Worm (Caenorhabditis elegans): Measurements from ENCODE around the gene ucr-2.3.

DNA sequence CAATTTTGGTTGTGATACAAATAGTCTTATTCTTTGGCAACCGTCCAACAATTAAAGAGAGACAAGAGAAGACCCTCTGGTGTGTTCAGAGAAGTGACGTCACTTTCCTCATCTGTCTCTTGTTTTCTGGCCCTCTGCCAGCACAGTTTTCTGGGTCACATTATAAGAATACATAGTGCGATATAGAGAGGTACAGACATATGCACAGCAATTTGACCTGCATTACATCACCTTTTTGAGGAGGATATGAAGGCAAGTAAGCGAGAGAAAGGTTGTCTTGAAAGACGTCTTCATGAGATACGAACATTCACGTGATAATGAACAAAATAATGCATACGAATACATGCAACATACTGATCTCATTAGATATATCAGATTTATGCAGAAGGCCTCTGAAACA lies 9.1 kb upstream of the ucr-2.3 start:
- no peak for TF ChIP-seq blmp-1 (tag; optimal IDR thresholded peaks at IDR 0.05)
- TF ChIP-seq efl-1 (optimal IDR thresholded peaks at IDR 0.05) = no peak
- no peak for TF ChIP-seq efl-1 (GFP tag; optimal IDR thresholded peaks at IDR 0.05 in 1 of 2)
- no peak for TF ChIP-seq snpc-4 (tag; optimal IDR thresholded peaks at IDR 0.05)
- TF ChIP-seq aly-2 (tag; optimal IDR thresholded peaks at IDR 0.05) = no peak
- TF ChIP-seq ces-1 (GFP tag; optimal IDR thresholded peaks at IDR 0.05) = no peak
- no peak for TF ChIP-seq jun-1 (tag; optimal IDR thresholded peaks at IDR 0.05)
- no peak for TF ChIP-seq mab-9 (GFP tag; IDR thresholded peaks at IDR 0.05)
- TF ChIP-seq nhr-28 (tag; optimal IDR thresholded peaks at IDR 0.05) = no peak
